Fruit fly (Drosophila melanogaster) whole organism, prepupa: Measurements from ENCODE around the gene CG34135.

ENCODE experiments used
- Blimp-1 ChIP-seq: fragments of 200-800 bp; sonication (Bioruptor generic); optimal IDR thresholded peaks from 3 replicates; lab custom pipeline; 2017; ENCODE audit warnings: missing biosample characterization, missing genetic modification characterization, mild to moderate bottlenecking, moderate library complexity, missing genetic modification reagents
- CG10669 ChIP-seq: fragments of 200-800 bp; sonication (Bioruptor generic); optimal IDR thresholded peaks from 3 replicates; lab custom pipeline; 2018; ENCODE audit warnings: missing biosample characterization, mild to moderate bottlenecking, missing genetic modification characterization, moderate library complexity
- CG11294 ChIP-seq: fragments of 200-800 bp; sonication (Bioruptor generic); IDR thresholded peaks from 2 replicates; pipeline ENCODE4 v1.3.6; 2022; ENCODE audit warnings: missing biosample characterization, missing genetic modification characterization
- CG15336 ChIP-seq: fragments of 200-800 bp; sonication (Bioruptor generic); IDR thresholded peaks from 2 replicates; pipeline ENCODE4 v1.3.6; 2022; ENCODE audit warnings: missing biosample characterization, missing genetic modification characterization
- CG16779 ChIP-seq: fragments of 200-800 bp; sonication (Bioruptor generic); optimal IDR thresholded peaks from 3 replicates; lab custom pipeline; 2017; ENCODE audit warnings: missing biosample characterization, mild to moderate bottlenecking, missing genetic modification characterization
- CG3032 ChIP-seq: fragments of 200-800 bp; optimal IDR thresholded peaks from 2 replicates; lab custom pipeline; 2019; ENCODE audit warnings: missing biosample characterization, mild to moderate bottlenecking, missing genetic modification characterization, moderate library complexity
- CG31627 ChIP-seq: fragments of 200-800 bp; sonication (Bioruptor generic); optimal IDR thresholded peaks from 3 replicates; lab custom pipeline; 2016; ENCODE audit warnings: missing biosample characterization, missing genetic modification characterization
- CG32006 ChIP-seq: fragments of 200-800 bp; sonication (Bioruptor generic); optimal IDR thresholded peaks from 3 replicates; lab custom pipeline; 2017; ENCODE audit warnings: missing biosample characterization, mild to moderate bottlenecking, missing genetic modification characterization
- CG34406 ChIP-seq: fragments of 200-800 bp; sonication (Bioruptor generic); optimal IDR thresholded peaks from 3 replicates; lab custom pipeline; 2016; ENCODE audit warnings: missing biosample characterization, missing genetic modification characterization
- CG4318 ChIP-seq: fragments of 200-800 bp; sonication (Bioruptor generic); optimal IDR thresholded peaks from 3 replicates; lab custom pipeline; 2017; ENCODE audit warnings: missing biosample characterization, mild to moderate bottlenecking, missing genetic modification characterization
- CG6163 ChIP-seq: fragments of 200-800 bp; sonication (Bioruptor generic); IDR thresholded peaks from 3 replicates; pipeline ENCODE4 v1.3.6; 2022; ENCODE audit warnings: missing biosample characterization, missing genetic modification characterization
- CG6854 ChIP-seq: fragments of 200-800 bp; sonication (Bioruptor generic); optimal IDR thresholded peaks from 2 replicates; lab custom pipeline; 2017; ENCODE audit warnings: missing biosample characterization, mild to moderate bottlenecking, missing genetic modification characterization
- CG8119 ChIP-seq: fragments of 200-800 bp; sonication (Bioruptor generic); IDR thresholded peaks from 3 replicates; pipeline ENCODE4 v1.3.6; 2022; ENCODE audit warnings: missing biosample characterization, missing genetic modification characterization
- CG8319 ChIP-seq: fragments of 200-800 bp; sonication (Bioruptor generic); optimal IDR thresholded peaks from 3 replicates; lab custom pipeline; 2016; ENCODE audit warnings: missing biosample characterization, missing genetic modification characterization
- CG9139 ChIP-seq: fragments of 200-800 bp; sonication (Bioruptor generic); optimal IDR thresholded peaks from 3 replicates; lab custom pipeline; 2017; ENCODE audit warnings: missing biosample characterization, mild to moderate bottlenecking, missing genetic modification characterization
- Eip78C ChIP-seq: fragments of 200-800 bp; sonication (Bioruptor generic); peaks from one replicate; lab custom pipeline; 2016; ENCODE audit warnings: missing biosample characterization, missing genetic modification characterization
- Eip93F ChIP-seq: fragments of 200-800 bp; sonication (Bioruptor generic); optimal IDR thresholded peaks from 2 replicates; lab custom pipeline; 2016; ENCODE audit warnings: missing biosample characterization, mild to moderate bottlenecking, missing genetic modification characterization
- Ets96B ChIP-seq: fragments of 200-800 bp; optimal IDR thresholded peaks from 2 replicates; lab custom pipeline; 2019; ENCODE audit warnings: missing biosample characterization, mild to moderate bottlenecking, missing genetic modification characterization, moderate library complexity
- Gug ChIP-seq: fragments of 200-800 bp; sonication (Bioruptor generic); IDR thresholded peaks from 2 replicates; pipeline ENCODE4 v1.3.6; 2022; ENCODE audit warnings: missing biosample characterization, missing genetic modification characterization
- Hr38 ChIP-seq: sonication (Bioruptor generic); optimal IDR thresholded peaks from 2 replicates; lab custom pipeline; 2016; ENCODE audit warnings: missing biosample characterization, missing genetic modification characterization
- Hr4 ChIP-seq: fragments of 200-800 bp; sonication (Bioruptor generic); optimal IDR thresholded peaks from 3 replicates; lab custom pipeline; 2016; ENCODE audit warnings: missing biosample characterization, missing genetic modification characterization
- Lpt ChIP-seq: fragments of 200-800 bp; sonication (Bioruptor generic); optimal IDR thresholded peaks from 3 replicates; lab custom pipeline; 2016; ENCODE audit warnings: missing biosample characterization, missing genetic modification characterization
- Met ChIP-seq: fragments of 200-800 bp; sonication (Bioruptor generic); optimal IDR thresholded peaks from 3 replicates; lab custom pipeline; 2016; ENCODE audit warnings: missing biosample characterization, missing genetic modification characterization
- Smox ChIP-seq: fragments of 200-800 bp; sonication (Bioruptor generic); optimal IDR thresholded peaks from 3 replicates; lab custom pipeline; 2016; ENCODE audit warnings: missing biosample characterization, missing genetic modification characterization
- Sox102F ChIP-seq: fragments of 200-800 bp; sonication (Bioruptor generic); optimal IDR thresholded peaks from 2 replicates; lab custom pipeline; 2016; ENCODE audit warnings: missing biosample characterization, mild to moderate bottlenecking, missing genetic modification characterization
- Sox14 ChIP-seq: fragments of 200-800 bp; sonication (Bioruptor generic); optimal IDR thresholded peaks from 3 replicates; lab custom pipeline; 2016; ENCODE audit warnings: missing biosample characterization, missing genetic modification characterization
- Sox15 ChIP-seq: fragments of 200-800 bp; sonication (Bioruptor generic); optimal IDR thresholded peaks from 3 replicates; lab custom pipeline; 2016; ENCODE audit warnings: missing biosample characterization, missing genetic modification characterization
- acj6 ChIP-seq: fragments of 200-800 bp; sonication (Bioruptor generic); optimal IDR thresholded peaks from 3 replicates; lab custom pipeline; 2016; ENCODE audit warnings: missing biosample characterization, missing genetic modification characterization
- cyc ChIP-seq: fragments of 200-800 bp; sonication (Bioruptor generic); optimal IDR thresholded peaks from 3 replicates; lab custom pipeline; 2016; ENCODE audit warnings: missing biosample characterization, missing genetic modification characterization
- dac ChIP-seq: fragments of 200-800 bp; sonication (Bioruptor generic); optimal IDR thresholded peaks from 2 replicates; lab custom pipeline; 2017; ENCODE audit warnings: missing biosample characterization, mild to moderate bottlenecking, missing genetic modification characterization
- dsx ChIP-seq: fragments of 200-800 bp; optimal IDR thresholded peaks from 3 replicates; lab custom pipeline; 2019; ENCODE audit warnings: missing biosample characterization, mild to moderate bottlenecking, missing genetic modification characterization, moderate library complexity; ENCODE audit not compliant: poor library complexity, severe bottlenecking
- fd59A ChIP-seq: fragments of 200-800 bp; sonication (Bioruptor generic); optimal IDR thresholded peaks from 2 replicates; lab custom pipeline; 2017; ENCODE audit warnings: missing biosample characterization, mild to moderate bottlenecking, missing genetic modification characterization, missing genetic modification reagents
- fd85E ChIP-seq: fragments of 200-800 bp; sonication (Bioruptor generic); optimal IDR thresholded peaks from 3 replicates; lab custom pipeline; 2016; ENCODE audit warnings: missing biosample characterization, missing genetic modification characterization
- net ChIP-seq: fragments of 200-800 bp; sonication (Bioruptor generic); optimal IDR thresholded peaks from 3 replicates; lab custom pipeline; 2016; ENCODE audit warnings: missing biosample characterization, missing genetic modification characterization
- salr ChIP-seq, 2 experiments: fragments of 200-800 bp; sonication (Bioruptor generic); optimal IDR thresholded peaks; 3 replicates each; lab custom pipeline; 2016 to 2018; ENCODE audit warnings: missing biosample characterization in 2 of 2, missing genetic modification characterization in 2 of 2, mild to moderate bottlenecking in 1 of 2
- spab ChIP-seq: fragments of 200-800 bp; sonication (Bioruptor generic); optimal IDR thresholded peaks from 2 replicates; lab custom pipeline; 2017; ENCODE audit warnings: missing biosample characterization, mild to moderate bottlenecking, missing genetic modification characterization, missing genetic modification reagents
- ss ChIP-seq, 2 experiments: fragments of 200-800 bp; sonication (Bioruptor generic); optimal IDR thresholded peaks; 2 replicates in 1 of 2; 3 replicates in 1 of 2; lab custom pipeline; 2017 to 2018; ENCODE audit warnings: mild to moderate bottlenecking in 2 of 2, missing biosample characterization in 2 of 2, missing genetic modification characterization in 2 of 2, moderate library complexity in 1 of 2
- svp ChIP-seq: fragments of 200-800 bp; sonication (Bioruptor generic); peaks from one replicate; lab custom pipeline; 2016; ENCODE audit warnings: missing biosample characterization, missing genetic modification characterization
- topi ChIP-seq: fragments of 200-800 bp; sonication (Bioruptor generic); optimal IDR thresholded peaks from 3 replicates; lab custom pipeline; 2016; ENCODE audit warnings: missing biosample characterization, missing genetic modification characterization
- vri ChIP-seq: fragments of 200-800 bp; sonication (Bioruptor generic); optimal IDR thresholded peaks from 3 replicates; lab custom pipeline; 2016; ENCODE audit warnings: missing biosample characterization, mild to moderate bottlenecking, missing genetic modification characterization

Gene CG34135

dm6 chr3R:8788722-8789400 is 20.9 kb upstream of the CG34135 start (continued):
- TF ChIP-seq CG9139 (GFP tag; lab: Kevin White, UChicago) (peak; percentile 25), cyc (GFP tag; lab: Kevin White, UChicago) (peak; percentile 43), net (GFP tag; lab: Kevin White, UChicago) (peak; percentile 79), Sox15 (GFP tag; lab: Kevin White, UChicago) (peak; percentile 51), CG16779 (tag; lab: Kevin White, UChicago) (peak; percentile 73), Lpt (GFP tag; lab: Kevin White, UChicago) (peak; percentile 73), salr (GFP tag; optimal IDR thresholded peaks at IDR 0.05; lab: Kevin White, UChicago) (peak; percentile 55 to 61), acj6 (GFP tag; lab: Kevin White, UChicago) (peak; percentile 82), Sox102F (GFP tag; lab: Kevin White, UChicago) (peak; percentile 57), vri (GFP tag; lab: Kevin White, UChicago) (no peak), Gug (GFP tag; lab: Robert Waterston, UW) (peak; percentile 84), CG3032 (peak; percentile 72), CG10669 (GFP tag; lab: Kevin White, UChicago) (peak; percentile 78), Hr4 (GFP tag; lab: Kevin White, UChicago) (peak; percentile 89), CG31627 (GFP tag; lab: Kevin White, UChicago) (peak; percentile 36), Eip93F (GFP tag; lab: Kevin White, UChicago) (no peak), fd85E (GFP tag; lab: Kevin White, UChicago) (peak; percentile 47), ss (GFP tag; optimal IDR thresholded peaks at IDR 0.05; lab: Kevin White, UChicago) (peak; percentile 31 to 43)

DNA sequence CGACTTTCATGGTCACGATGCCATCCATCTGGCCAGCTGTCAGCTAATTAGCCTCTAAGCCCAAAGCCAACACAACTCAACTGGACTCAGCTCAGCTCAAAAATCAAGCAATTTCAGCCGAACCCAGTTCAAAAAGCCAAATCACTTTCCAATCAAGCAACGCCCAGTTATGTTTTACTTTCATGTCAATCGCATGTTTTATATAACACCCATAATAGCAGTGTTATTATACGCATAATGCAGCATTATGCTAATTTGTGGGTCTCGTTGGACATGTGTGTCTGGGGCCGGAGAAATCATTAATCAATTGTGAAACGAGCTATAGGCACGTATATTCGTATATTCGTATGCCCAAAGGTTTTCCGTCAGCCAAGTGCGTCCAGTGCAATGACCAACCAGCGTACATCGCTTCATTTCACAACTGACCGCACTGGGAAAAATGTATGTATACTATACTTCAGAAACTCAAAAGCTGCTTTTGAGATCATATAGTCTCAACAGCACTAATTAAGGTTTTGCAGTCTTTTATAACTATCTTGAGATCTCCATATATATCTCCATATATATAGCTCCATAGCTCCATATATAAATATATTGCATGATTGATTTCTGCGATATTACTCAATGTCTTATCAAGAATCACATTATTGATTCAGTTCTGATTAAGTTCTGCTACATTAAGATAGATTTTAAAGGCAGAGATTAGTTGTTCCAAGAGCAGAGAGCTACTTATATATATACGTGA is 19.7 kb upstream of the CG34135 start:
- no peak for TF ChIP-seq vri (GFP tag; lab: Kevin White, UChicago)
- TF ChIP-seq CG8119 (GFP tag; lab: Robert Waterston, UW): no peak
- peak; percentile 96 for TF ChIP-seq Eip78C (GFP tag; lab: Kevin White, UChicago)
- no peak for TF ChIP-seq CG31627 (GFP tag; lab: Kevin White, UChicago)
- no peak for TF ChIP-seq CG3032
- peak; percentile 64 for TF ChIP-seq dsx (GFP tag; lab: Kevin White, UChicago)
- no peak for TF ChIP-seq fd59A (GFP tag; lab: Kevin White, UChicago)
- no peak for TF ChIP-seq CG32006
- no peak for TF ChIP-seq Gug (GFP tag; lab: Robert Waterston, UW)
- no peak for TF ChIP-seq Ets96B (tag; lab: Kevin White, UChicago)
- peak; percentile 37 for TF ChIP-seq spab (GFP tag; lab: Kevin White, UChicago)
- TF ChIP-seq Blimp-1 (GFP tag; lab: Kevin White, UChicago): no peak
- TF ChIP-seq dac: no peak
- no peak for TF ChIP-seq CG6163
- no peak for TF ChIP-seq CG34406
- TF ChIP-seq CG15336 (GFP tag; lab: Robert Waterston, UW): no peak
- TF ChIP-seq CG4318 (GFP tag; lab: Kevin White, UChicago): no peak
- TF ChIP-seq Lpt (GFP tag; lab: Kevin White, UChicago): peak; percentile 19
- TF ChIP-seq CG6854: peak; percentile 28
- TF ChIP-seq CG11294 (GFP tag; lab: Robert Waterston, UW): no peak
- no peak for TF ChIP-seq Hr38 (GFP tag; lab: Kevin White, UChicago)
- TF ChIP-seq ss (GFP tag; optimal IDR thresholded peaks at IDR 0.05; lab: Kevin White, UChicago): peak in 1 of 2 experiments; percentile 36
- TF ChIP-seq CG10669 (GFP tag; lab: Kevin White, UChicago): no peak
- peak; percentile 10 for TF ChIP-seq CG9139 (GFP tag; lab: Kevin White, UChicago)
- TF ChIP-seq salr (GFP tag; optimal IDR thresholded peaks at IDR 0.05; lab: Kevin White, UChicago): no peak
- TF ChIP-seq CG8319 (GFP tag; lab: Kevin White, UChicago): no peak
- no peak for TF ChIP-seq acj6 (GFP tag; lab: Kevin White, UChicago)
- TF ChIP-seq Smox (GFP tag; lab: Kevin White, UChicago): no peak
- no peak for TF ChIP-seq Sox14 (GFP tag; lab: Kevin White, UChicago)
- peak; percentile 69 for TF ChIP-seq svp
- peak; percentile 64 for TF ChIP-seq topi
- no peak for TF ChIP-seq Met
